Fruit fly (Drosophila melanogaster) whole organism, wandering third instar larva: ENCODE measurements around the gene MtnD.

ENCODE experiments used
- Abd-B ChIP-seq: fragments of >200 bp; optimal IDR thresholded peaks from 2 replicates; lab custom pipeline; 2017; ENCODE audit warnings: missing biosample characterization, missing genetic modification characterization
- N ChIP-seq: fragments of >200 bp; optimal IDR thresholded peaks from 2 replicates; lab custom pipeline; 2018; ENCODE audit warnings: missing biosample characterization, missing external identifiers, missing genetic modification characterization
- Sp1 ChIP-seq: fragments of 200-800 bp; sonication (Bioruptor generic); optimal IDR thresholded peaks from 3 replicates; lab custom pipeline; 2019; ENCODE audit warnings: missing biosample characterization, mild to moderate bottlenecking, missing genetic modification characterization, moderate library complexity
- lola ChIP-seq: fragments of >200 bp; optimal IDR thresholded peaks from 2 replicates; lab custom pipeline; 2017; ENCODE audit warnings: missing biosample characterization, missing genetic modification characterization

- no peak for TF ChIP-seq Sp1 (GFP tag; lab: Kevin White, UChicago)
- no peak for TF ChIP-seq lola
- TF ChIP-seq N (GFP tag; lab: Kevin White, UChicago): no peak
- TF ChIP-seq Abd-B (GFP tag; lab: Kevin White, UChicago): no peak
Measured at dm6 chr3R:20573326-20573725, 38.6 kb downstream of the MtnD start.
